Fruit fly (Drosophila melanogaster) whole organism, embryonic: Measurements from ENCODE around the gene CG15043.
A peak's percentile ranks its signal among the peaks of the same experiment; 100 is the strongest.

Source experiments
- Asciz ChIP-seq: fragments of 200-800 bp; sonication (Bioruptor generic); optimal IDR thresholded peaks from 2 replicates; lab custom pipeline; 2017; ENCODE audit warnings: missing biosample characterization, mild to moderate bottlenecking, missing genetic modification characterization, missing genetic modification reagents
- CG10979 ChIP-seq: fragments of 200-800 bp; sonication (Bioruptor generic); optimal IDR thresholded peaks from 2 replicates; lab custom pipeline; 2018; ENCODE audit warnings: missing biosample characterization, mild to moderate bottlenecking, missing genetic modification characterization, moderate library complexity
- CG11085 ChIP-seq: fragments of 200-800 bp; sonication (Bioruptor generic); IDR thresholded peaks from 2 replicates; pipeline ENCODE4 v1.3.6; 2022; ENCODE audit warnings: missing biosample characterization, missing genetic modification characterization
- CG11696 ChIP-seq: fragments of 200-800 bp; sonication (Bioruptor generic); IDR thresholded peaks from 2 replicates; pipeline ENCODE4 v1.3.6; 2022; ENCODE audit warnings: missing biosample characterization, missing genetic modification characterization
- CG12155 ChIP-seq: fragments of 200-800 bp; sonication (Bioruptor generic); optimal IDR thresholded peaks from 3 replicates; lab custom pipeline; 2016; ENCODE audit warnings: missing biosample characterization, missing genetic modification characterization
- CG12236 ChIP-seq: fragments of 200-800 bp; sonication (Bioruptor generic); optimal IDR thresholded peaks from 2 replicates; lab custom pipeline; 2016; ENCODE audit warnings: missing biosample characterization, missing genetic modification characterization
- CG13296 ChIP-seq: fragments of 200-800 bp; sonication (Bioruptor generic); optimal IDR thresholded peaks from 3 replicates; lab custom pipeline; 2018; ENCODE audit warnings: missing biosample characterization, mild to moderate bottlenecking, missing genetic modification characterization
- CG13775 ChIP-seq: fragments of 200-800 bp; sonication (Bioruptor generic); optimal IDR thresholded peaks from 3 replicates; lab custom pipeline; 2017; ENCODE audit warnings: missing biosample characterization, mild to moderate bottlenecking, missing genetic modification characterization
- CG14667 ChIP-seq: fragments of 200-800 bp; sonication (Bioruptor generic); IDR thresholded peaks from 2 replicates; pipeline ENCODE4 v1.3.6; 2022; ENCODE audit warnings: missing biosample characterization, missing genetic modification characterization
- CG14965 ChIP-seq: fragments of 200-800 bp; sonication (Bioruptor generic); optimal IDR thresholded peaks from 2 replicates; lab custom pipeline; 2016; ENCODE audit warnings: missing biosample characterization, missing genetic modification characterization, borderline replicate concordance
- CG15011 ChIP-seq: fragments of 200-800 bp; sonication (Bioruptor generic); optimal IDR thresholded peaks from 3 replicates; lab custom pipeline; 2018; ENCODE audit warnings: missing biosample characterization, mild to moderate bottlenecking, missing genetic modification characterization
- CG1602 ChIP-seq: fragments of 200-800 bp; sonication (Bioruptor generic); optimal IDR thresholded peaks from 3 replicates; lab custom pipeline; 2016; ENCODE audit warnings: missing biosample characterization, missing genetic modification characterization
- CG2116 ChIP-seq: fragments of 200-800 bp; sonication (Bioruptor generic); optimal IDR thresholded peaks from 3 replicates; lab custom pipeline; 2018; ENCODE audit warnings: missing biosample characterization, mild to moderate bottlenecking, missing genetic modification characterization
- CG2875 ChIP-seq: fragments of 200-800 bp; sonication (Bioruptor generic); optimal IDR thresholded peaks from 2 replicates; lab custom pipeline; 2017; ENCODE audit warnings: missing biosample characterization, mild to moderate bottlenecking, missing genetic modification characterization, missing genetic modification reagents
- CG2889 ChIP-seq: fragments of 200-800 bp; sonication (Bioruptor generic); IDR thresholded peaks from 3 replicates; pipeline ENCODE4 v1.3.6; 2022; ENCODE audit warnings: missing biosample characterization, missing genetic modification characterization
- CG3838 ChIP-seq: fragments of 200-800 bp; sonication (Bioruptor generic); optimal IDR thresholded peaks from 3 replicates; lab custom pipeline; 2016; ENCODE audit warnings: missing biosample characterization, missing genetic modification characterization
- CG6765 ChIP-seq: fragments of 200-800 bp; sonication (Bioruptor generic); optimal IDR thresholded peaks from 3 replicates; lab custom pipeline; 2017; ENCODE audit warnings: missing biosample characterization, mild to moderate bottlenecking, missing genetic modification characterization
- CG6791 ChIP-seq: fragments of 200-800 bp; sonication (Bioruptor generic); IDR thresholded peaks from 3 replicates; pipeline ENCODE4 v1.3.6; 2022; ENCODE audit warnings: missing biosample characterization, missing genetic modification characterization; ENCODE audit not compliant: partially characterized antibody
- CG7786 ChIP-seq: fragments of 200-800 bp; sonication (Bioruptor generic); optimal IDR thresholded peaks from 2 replicates; lab custom pipeline; 2016; ENCODE audit warnings: missing biosample characterization, missing genetic modification characterization
- CG8388 ChIP-seq: fragments of 200-800 bp; sonication (Bioruptor generic); optimal IDR thresholded peaks from 2 replicates; lab custom pipeline; 2019; ENCODE audit warnings: missing biosample characterization, mild to moderate bottlenecking, missing genetic modification characterization, moderate library complexity
- CG9797 ChIP-seq: fragments of 200-800 bp; sonication (Bioruptor generic); optimal IDR thresholded peaks from 3 replicates; lab custom pipeline; 2018; ENCODE audit warnings: missing biosample characterization, mild to moderate bottlenecking, missing genetic modification characterization
- CTCF ChIP-seq: fragments of 200-800 bp; sonication (Bioruptor generic); optimal IDR thresholded peaks from 2 replicates; lab custom pipeline; 2017; ENCODE audit warnings: missing biosample characterization, mild to moderate bottlenecking, missing genetic modification characterization, moderate library complexity
- CkIIα-i1 ChIP-seq: fragments of 200-800 bp; sonication (Bioruptor generic); IDR thresholded peaks from 2 replicates; pipeline ENCODE4 v1.3.6; 2022; ENCODE audit warnings: missing biosample characterization, missing genetic modification characterization
- CrebB ChIP-seq: fragments of 200-800 bp; sonication (Bioruptor generic); optimal IDR thresholded peaks from 3 replicates; lab custom pipeline; 2018; ENCODE audit warnings: missing biosample characterization, mild to moderate bottlenecking, missing genetic modification characterization
- Dbx ChIP-seq: fragments of 200-800 bp; sonication (Bioruptor generic); IDR thresholded peaks from 3 replicates; pipeline ENCODE4 v1.3.6; 2022; ENCODE audit warnings: missing biosample characterization, missing genetic modification characterization
- Ets97D ChIP-seq: fragments of 200-800 bp; sonication (Bioruptor generic); optimal IDR thresholded peaks from 3 replicates; lab custom pipeline; 2016; ENCODE audit warnings: missing biosample characterization, missing genetic modification characterization
- Lim3 ChIP-seq: fragments of 200-800 bp; sonication (Bioruptor generic); IDR thresholded peaks from 2 replicates; pipeline ENCODE4 v1.3.6; 2022; ENCODE audit warnings: missing biosample characterization, missing genetic modification characterization
- NK7.1 ChIP-seq: fragments of 200-800 bp; sonication (Bioruptor generic); optimal IDR thresholded peaks from 3 replicates; lab custom pipeline; 2016; ENCODE audit warnings: missing biosample characterization, missing genetic modification characterization
- Nf-YB ChIP-seq: fragments of 200-800 bp; sonication (Bioruptor generic); optimal IDR thresholded peaks from 3 replicates; lab custom pipeline; 2019; ENCODE audit warnings: missing biosample characterization, mild to moderate bottlenecking, missing genetic modification characterization, moderate library complexity
- Scr ChIP-seq: fragments of 200-800 bp; sonication (Bioruptor generic); IDR thresholded peaks from 2 replicates; pipeline ENCODE4 v1.3.6; 2022; ENCODE audit warnings: missing biosample characterization, missing genetic modification characterization; ENCODE audit not compliant: partially characterized antibody
- Sin3A ChIP-seq: fragments of >200 bp; optimal IDR thresholded peaks from 2 replicates; lab custom pipeline; 2018
- Six4 ChIP-seq: fragments of 200-800 bp; sonication (Bioruptor generic); optimal IDR thresholded peaks from 2 replicates; lab custom pipeline; 2016; ENCODE audit warnings: missing biosample characterization, missing genetic modification characterization
- Usf ChIP-seq: fragments of 200-800 bp; sonication (Bioruptor generic); optimal IDR thresholded peaks from 2 replicates; lab custom pipeline; 2017; ENCODE audit warnings: missing genotype, missing biosample characterization, missing genetic modification characterization
- amos ChIP-seq: fragments of 200-800 bp; sonication (Bioruptor generic); IDR thresholded peaks from 2 replicates; pipeline ENCODE4 v1.3.6; 2022; ENCODE audit warnings: missing biosample characterization, missing genetic modification characterization; ENCODE audit not compliant: partially characterized antibody
- ash1 ChIP-seq: fragments of 200-800 bp; sonication (Bioruptor generic); optimal IDR thresholded peaks from 2 replicates; lab custom pipeline; 2018; ENCODE audit warnings: missing biosample characterization, mild to moderate bottlenecking, missing genetic modification characterization
- az2 ChIP-seq: fragments of 200-800 bp; sonication (Bioruptor generic); optimal IDR thresholded peaks from 3 replicates; lab custom pipeline; 2016; ENCODE audit warnings: missing biosample characterization, missing genetic modification characterization
- chn ChIP-seq: fragments of 200-800 bp; sonication (Bioruptor generic); optimal IDR thresholded peaks from 2 replicates; lab custom pipeline; 2016; ENCODE audit warnings: missing biosample characterization, missing genetic modification characterization
- crp ChIP-seq, 2 experiments: fragments of 200-800 bp; sonication (Bioruptor generic); optimal IDR thresholded peaks; 2 replicates in 1 of 2; 3 replicates in 1 of 2; lab custom pipeline; 2017; ENCODE audit warnings: missing biosample characterization in 2 of 2, missing genetic modification characterization in 2 of 2, mild to moderate bottlenecking in 1 of 2, moderate library complexity in 1 of 2
- dan ChIP-seq: fragments of 200-800 bp; sonication (Bioruptor generic); IDR thresholded peaks from 2 replicates; pipeline ENCODE4 v1.3.6; 2022; ENCODE audit warnings: missing biosample characterization, missing genetic modification characterization
- ems ChIP-seq: fragments of 200-800 bp; sonication (Bioruptor generic); optimal IDR thresholded peaks from 3 replicates; lab custom pipeline; 2016; ENCODE audit warnings: missing biosample characterization, missing genetic modification characterization
- gcm2 ChIP-seq: fragments of 200-800 bp; sonication (Bioruptor generic); optimal IDR thresholded peaks from 2 replicates; lab custom pipeline; 2016; ENCODE audit warnings: missing biosample characterization, missing genetic modification characterization
- h ChIP-seq: fragments of >200 bp; optimal IDR thresholded peaks from 2 replicates; lab custom pipeline; 2017
- ken ChIP-seq: fragments of 200-800 bp; sonication (Bioruptor generic); IDR thresholded peaks from 3 replicates; pipeline ENCODE4 v1.3.6; 2022; ENCODE audit warnings: missing biosample characterization, missing genetic modification characterization
- kni ChIP-seq: fragments of 200-800 bp; sonication (Bioruptor generic); optimal IDR thresholded peaks from 3 replicates; lab custom pipeline; 2017; ENCODE audit warnings: mild to moderate bottlenecking, missing biosample characterization, missing genetic modification reagents, missing genetic modification characterization
- lov ChIP-seq, 2 experiments: fragments of 200-800 bp in 1 of 2; fragments of >200 bp in 1 of 2; sonication (Bioruptor generic) in 1 of 2; IDR thresholded peaks in 1 of 2; optimal IDR thresholded peaks in 1 of 2; 2 replicates in 1 of 2; 3 replicates in 1 of 2; pipeline versions ENCODE4 v1.3.6 to Lab custom; 2017 to 2022; ENCODE audit warnings: missing biosample characterization in 1 of 2, missing genetic modification characterization in 1 of 2
- mld ChIP-seq: fragments of 200-800 bp; sonication (Bioruptor generic); IDR thresholded peaks from 3 replicates; pipeline ENCODE4 v1.3.6; 2022; ENCODE audit warnings: missing biosample characterization, missing genetic modification characterization; ENCODE audit not compliant: partially characterized antibody
- pum ChIP-seq: fragments of 200-800 bp; sonication (Bioruptor generic); optimal IDR thresholded peaks from 2 replicates; lab custom pipeline; 2016; ENCODE audit warnings: missing biosample characterization, missing genetic modification characterization
- row ChIP-seq: fragments of 200-800 bp; sonication (Bioruptor generic); IDR thresholded peaks from 3 replicates; pipeline ENCODE4 v1.3.6; 2022; ENCODE audit warnings: missing biosample characterization, missing genetic modification characterization
- sens-2 ChIP-seq: fragments of 200-800 bp; sonication (Bioruptor generic); IDR thresholded peaks from 2 replicates; pipeline ENCODE4 v1.3.6; 2022; ENCODE audit warnings: missing biosample characterization, missing genetic modification characterization

Gene CG15043

DNA sequence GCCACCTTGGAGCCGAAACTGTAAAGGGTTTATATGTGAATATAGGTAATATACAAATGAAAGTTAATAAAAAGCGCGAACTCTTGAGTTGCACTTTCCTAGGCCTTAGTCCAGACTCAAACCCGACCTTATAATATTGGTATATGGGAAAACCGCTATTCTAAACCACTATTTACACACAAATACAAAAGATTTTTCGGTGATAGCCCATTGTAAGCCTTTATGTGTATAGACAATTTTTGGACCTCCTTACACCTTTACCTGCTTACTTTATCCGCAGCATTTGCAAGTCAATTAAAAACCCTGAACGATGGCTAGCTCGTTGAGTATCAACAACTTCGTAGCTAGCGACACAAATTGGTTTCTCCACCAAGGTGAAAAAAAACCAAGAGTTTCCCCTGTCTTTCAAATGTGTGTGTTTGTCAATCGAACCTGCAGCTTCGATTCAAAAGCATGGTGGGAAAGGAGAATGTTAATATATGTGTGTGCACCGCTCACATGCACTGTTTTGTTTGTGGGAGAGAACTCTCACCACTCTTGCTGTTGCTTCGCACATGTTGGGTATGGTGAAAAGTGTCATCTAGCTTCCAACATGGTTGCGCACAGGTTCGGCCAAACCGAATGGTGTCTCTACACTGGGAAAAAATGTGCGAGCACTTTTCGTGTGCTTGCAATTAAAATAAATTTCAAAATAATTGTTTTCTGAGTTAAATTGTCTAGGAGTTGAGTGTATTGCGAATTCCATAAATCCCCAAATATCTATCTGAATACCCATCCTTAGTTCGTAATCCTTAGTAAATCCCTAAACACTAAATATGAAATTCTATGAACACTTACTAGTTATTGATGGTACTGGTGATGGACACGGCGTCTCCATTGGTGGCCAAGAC is 12.9 kb upstream of the CG15043 start (continued):
- TF ChIP-seq CG2875 (peak; percentile 61), chn (GFP tag; lab: Kevin White, UChicago) (peak; percentile 78), amos (GFP tag; lab: Robert Waterston, UW) (no peak), CG2116 (GFP tag; lab: Kevin White, UChicago) (peak; percentile 41), CG11696 (peak; percentile 73), CG12236 (GFP tag; lab: Kevin White, UChicago) (peak; percentile 25), dan (GFP tag; lab: Robert Waterston, UW) (no peak), Usf (GFP tag; lab: Kevin White, UChicago) (peak; percentile 32), Ets97D (GFP tag; lab: Kevin White, UChicago) (peak; percentile 50), CG7786 (GFP tag; lab: Kevin White, UChicago) (peak; percentile 83), CG8388 (GFP tag; lab: Kevin White, UChicago) (peak; percentile 68), CG13775 (peak; percentile 68), ken (GFP tag; lab: Robert Waterston, UW) (peak; percentile 77), CG13296 (GFP tag; lab: Kevin White, UChicago) (peak; percentile 50), Dbx (GFP tag; lab: Robert Waterston, UW) (peak; percentile 79), Scr (GFP tag; lab: Robert Waterston, UW) (no peak), mld (no peak), Asciz (GFP tag; lab: Kevin White, UChicago) (no peak), sens-2 (GFP tag; lab: Robert Waterston, UW) (peak; percentile 80), row (GFP tag; lab: Robert Waterston, UW) (peak; percentile 61; the same call in 2 of the 3 replicates), CG6765 (GFP tag; lab: Kevin White, UChicago) (peak; percentile 67), CG10979 (tag; lab: Kevin White, UChicago) (peak; percentile 79), Sin3A (lab: Kevin White, UChicago) (no peak), CG9797 (GFP tag; lab: Kevin White, UChicago) (no peak), CG6791 (no peak), CG14965 (GFP tag; lab: Kevin White, UChicago) (peak; percentile 51), Lim3 (no peak), crp (GFP tag; optimal IDR thresholded peaks at IDR 0.05; lab: Kevin White, UChicago) (peak in 1 of 2 experiments; percentile 21), CrebB (tag; lab: Kevin White, UChicago) (peak; percentile 7), CkIIα-i1 (0 out of 2 replicates have a peak, but pooled peaks have one; percentile 24), Six4 (GFP tag; lab: Kevin White, UChicago) (peak; percentile 79), CG2889 (GFP tag; lab: Robert Waterston, UW) (0 out of 3 replicates have a peak, but pooled peaks have one; percentile 40), CTCF (GFP tag; lab: Kevin White, UChicago) (peak; percentile 40), CG12155 (GFP tag; lab: Kevin White, UChicago) (peak; percentile 76), lov (optimal IDR thresholded peaks at IDR 0.05; lab: Kevin White, UChicago) (no peak), lov (GFP tag; IDR thresholded peaks at IDR 0.05; lab: Robert Waterston, UW) (peak; percentile 87), NK7.1 (GFP tag; lab: Kevin White, UChicago) (peak; percentile 75), h (lab: Kevin White, UChicago) (no peak), CG15011 (GFP tag; lab: Kevin White, UChicago) (no peak), az2 (GFP tag; lab: Kevin White, UChicago) (peak; percentile 79), CG14667 (GFP tag; lab: Robert Waterston, UW) (0 out of 2 replicates have a peak, but pooled peaks have one; percentile 43), CG11085 (GFP tag; lab: Robert Waterston, UW) (peak; percentile 45; the same call in 1 of the 2 replicates), ash1 (GFP tag; lab: Kevin White, UChicago) (no peak), CG3838 (GFP tag; lab: Kevin White, UChicago) (no peak), kni (GFP tag; lab: Kevin White, UChicago) (no peak), Nf-YB (GFP tag; lab: Kevin White, UChicago) (peak; percentile 39), CG1602 (GFP tag; lab: Kevin White, UChicago) (peak; percentile 69), ems (peak; percentile 76), pum (peak; percentile 71), gcm2 (peak; percentile 46)
